Fruit fly (Drosophila melanogaster) whole organism, adult: Measurements from ENCODE around the gene CG12278.

Source experiments
- CG11617 ChIP-seq: fragments of 200-800 bp; sonication (Bioruptor generic); optimal IDR thresholded peaks from 2 replicates; lab custom pipeline; 2017; ENCODE audit warnings: mild to moderate bottlenecking, missing biosample characterization, missing genetic modification reagents, missing genetic modification characterization
- CG12768 ChIP-seq: fragments of 200-800 bp; sonication (Bioruptor generic); optimal IDR thresholded peaks from 2 replicates; lab custom pipeline; 2017; ENCODE audit warnings: missing biosample characterization, missing genetic modification characterization, mild to moderate bottlenecking, moderate library complexity, missing genetic modification reagents
- CG5204 ChIP-seq: fragments of 200-800 bp; sonication (Bioruptor generic); optimal IDR thresholded peaks from 2 replicates; lab custom pipeline; 2016; ENCODE audit warnings: missing biosample characterization, missing genetic modification characterization
- CG7045 ChIP-seq: fragments of 200-800 bp; sonication (Bioruptor generic); optimal IDR thresholded peaks from 2 replicates; lab custom pipeline; 2017; ENCODE audit warnings: missing biosample characterization, mild to moderate bottlenecking, missing genetic modification characterization
- CG7101 ChIP-seq: fragments of 200-800 bp; sonication (Bioruptor generic); optimal IDR thresholded peaks from 2 replicates; lab custom pipeline; 2018; ENCODE audit warnings: missing biosample characterization, mild to moderate bottlenecking, missing genetic modification characterization, moderate library complexity
- Clk ChIP-seq: fragments of 200-800 bp; sonication (Bioruptor generic); optimal IDR thresholded peaks from 2 replicates; lab custom pipeline; 2017; ENCODE audit warnings: missing biosample characterization, missing genetic modification characterization
- bab1 ChIP-seq: fragments of 200-800 bp; sonication (Bioruptor generic); optimal IDR thresholded peaks from 3 replicates; lab custom pipeline; 2019; ENCODE audit warnings: missing biosample characterization, mild to moderate bottlenecking, missing genetic modification characterization, moderate library complexity
- cic ChIP-seq: fragments of 200-800 bp; sonication (Bioruptor generic); optimal IDR thresholded peaks from 2 replicates; lab custom pipeline; 2017; ENCODE audit warnings: missing biosample characterization, mild to moderate bottlenecking, missing genetic modification characterization, moderate library complexity
- cnc ChIP-seq, 2 experiments: fragments of >200 bp; optimal IDR thresholded peaks; 2 replicates each; lab custom pipeline; 2017
- kay ChIP-seq: fragments of 200-800 bp; sonication (Bioruptor generic); peaks from one replicate; lab custom pipeline; 2016; ENCODE audit warnings: missing biosample characterization, missing genetic modification characterization, borderline replicate concordance
- ovo ChIP-seq: fragments of 200-800 bp; sonication (Bioruptor generic); optimal IDR thresholded peaks from 2 replicates; lab custom pipeline; 2016; ENCODE audit warnings: missing biosample characterization, missing genetic modification characterization
- tj ChIP-seq: fragments of 200-800 bp; sonication (Bioruptor generic); optimal IDR thresholded peaks from 3 replicates; lab custom pipeline; 2017; ENCODE audit warnings: missing biosample characterization, mild to moderate bottlenecking, missing genetic modification characterization, moderate library complexity

- no peak for TF ChIP-seq Clk (GFP tag; lab: Kevin White, UChicago)
- no peak for TF ChIP-seq cnc (optimal IDR thresholded peaks at IDR 0.05; lab: Kevin White, UChicago)
- no peak for TF ChIP-seq ovo (GFP tag; lab: Kevin White, UChicago)
- TF ChIP-seq CG5204 (GFP tag; lab: Kevin White, UChicago) = no peak
- no peak for TF ChIP-seq tj (GFP tag; lab: Kevin White, UChicago)
- TF ChIP-seq CG11617 (GFP tag; lab: Kevin White, UChicago) = no peak
- no peak for TF ChIP-seq CG7045
- no peak for TF ChIP-seq cic (GFP tag; lab: Kevin White, UChicago)
- no peak for TF ChIP-seq bab1 (GFP tag; lab: Kevin White, UChicago)
- TF ChIP-seq CG12768 (GFP tag; lab: Kevin White, UChicago) = no peak
- no peak for TF ChIP-seq kay (GFP tag; lab: Kevin White, UChicago)
- no peak for TF ChIP-seq CG7101
These were observed 4.9 kb downstream of the CG12278 start, which contains the start of gene CG7079 for dm6 chr3R:21048729-21049128.
